Fruit fly (Drosophila melanogaster): ENCODE measurements around the gene BoYb.
A peak's percentile ranks its signal among the peaks of the same experiment; 100 is the strongest.

BoYb gene

DNA sequence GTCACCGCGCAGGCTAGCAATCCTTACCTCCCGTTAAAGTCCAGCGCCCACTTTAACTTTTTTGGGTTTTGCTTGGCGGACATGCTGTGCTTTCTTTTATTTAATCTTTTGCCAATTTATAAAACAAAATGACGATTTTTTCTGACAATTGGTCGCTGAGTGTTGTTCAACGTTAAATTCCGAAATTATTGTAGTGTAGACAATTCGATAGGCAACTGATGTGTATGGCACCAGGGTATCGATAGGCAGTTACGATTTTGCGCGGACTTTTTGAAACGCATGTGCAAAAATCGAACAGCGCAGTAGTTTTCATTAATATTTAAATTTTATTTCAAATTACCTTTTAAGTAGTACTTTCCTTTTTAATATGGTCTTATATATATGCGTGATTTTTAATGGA lies 33.6 kb upstream of the BoYb start, which contains the start of gene EMC4 (continued):
- TF ChIP-seq CG10366 (GFP tag; IDR thresholded peaks at IDR 0.05) (peak; percentile 31; the same call in 1 of the 2 replicates), hkb (optimal IDR thresholded peaks at IDR 0.05) (peak; percentile 39), hkb (GFP tag; IDR thresholded peaks at IDR 0.05) (no peak), CG33213 (GFP tag; optimal IDR thresholded peaks at IDR 0.05) (peak; percentile 63), Mrtf (GFP tag; IDR thresholded peaks at IDR 0.05) (no peak), salm (tag; optimal IDR thresholded peaks at IDR 0.05) (no peak), ash1 (GFP tag; optimal IDR thresholded peaks at IDR 0.05) (no peak), CG8765 (GFP tag; IDR thresholded peaks at IDR 0.05) (no peak), MESR4 (GFP tag; optimal IDR thresholded peaks at IDR 0.05) (peak; percentile 85), CG9932 (GFP tag; IDR thresholded peaks at IDR 0.05) (peak; percentile 73), CG12391 (tag; optimal IDR thresholded peaks at IDR 0.05) (peak; percentile 54), Hmx (GFP tag; optimal IDR thresholded peaks at IDR 0.05) (no peak), Atf-2 (GFP tag; optimal IDR thresholded peaks at IDR 0.05) (no peak), C15 (GFP tag; IDR thresholded peaks at IDR 0.05) (no peak), Sry-δ (GFP tag; optimal IDR thresholded peaks at IDR 0.05) (peak; percentile 76), CG15073 (GFP tag; optimal IDR thresholded peaks at IDR 0.05) (no peak), Spps (tag; optimal IDR thresholded peaks at IDR 0.05) (no peak), D (optimal IDR thresholded peaks at IDR 0.05) (no peak), D (GFP tag; optimal IDR thresholded peaks at IDR 0.05) (no peak), CG7745 (tag; optimal IDR thresholded peaks at IDR 0.05) (no peak), CG8478 (optimal IDR thresholded peaks at IDR 0.05) (no peak), ems (GFP tag; optimal IDR thresholded peaks at IDR 0.05) (peak; percentile 44), NfI (GFP tag; optimal IDR thresholded peaks at IDR 0.05) (peak; percentile 52), disco-r (GFP tag; optimal IDR thresholded peaks at IDR 0.05) (no peak), Oli (tag; optimal IDR thresholded peaks at IDR 0.05) (no peak), CG2199 (GFP tag; IDR thresholded peaks at IDR 0.05) (peak; percentile 70; the same call in 1 of the 3 replicates), crp (GFP tag; optimal IDR thresholded peaks at IDR 0.05) (peak in 1 of 2 experiments; percentile 16), dpn (GFP tag; optimal IDR thresholded peaks at IDR 0.05) (peak; percentile 53 to 62), tin (GFP tag; optimal IDR thresholded peaks at IDR 0.05) (peak; percentile 51), CG30020 (tag; optimal IDR thresholded peaks at IDR 0.05) (peak; percentile 32), Dek (tag; optimal IDR thresholded peaks at IDR 0.05) (peak; percentile 14), sna (GFP tag; IDR thresholded peaks at IDR 0.05; ENCODE audit: partially characterized antibody) (peak; percentile 66), CG15514 (GFP tag; optimal IDR thresholded peaks at IDR 0.05) (peak; percentile 70), CG43689 (GFP tag; IDR thresholded peaks at IDR 0.05) (no peak), CG18619 (GFP tag; optimal IDR thresholded peaks at IDR 0.05) (peak; percentile 7), dm (GFP tag; optimal IDR thresholded peaks at IDR 0.05) (peak; percentile 3), peb (GFP tag; IDR thresholded peaks at IDR 0.05) (0 out of 2 replicates have a peak, but pooled peaks have one; percentile 41), CG31224 (GFP tag; IDR thresholded peaks at IDR 0.05) (no peak), shn (GFP tag; optimal IDR thresholded peaks at IDR 0.05) (peak; percentile 24), emc (GFP tag; optimal IDR thresholded peaks at IDR 0.05) (peak; percentile 23), CG18476 (GFP tag; optimal IDR thresholded peaks at IDR 0.05) (peak; percentile 28), HLHmδ (GFP tag; optimal IDR thresholded peaks at IDR 0.05) (no peak), CG17568 (GFP tag; optimal IDR thresholded peaks at IDR 0.05) (peak; percentile 8), Hsf (GFP tag; optimal IDR thresholded peaks at IDR 0.05) (peak; percentile 61), CG34376 (GFP tag; optimal IDR thresholded peaks at IDR 0.05) (peak; percentile 53), CG32772 (GFP tag; IDR thresholded peaks at IDR 0.05) (no peak), Ptx1 (GFP tag; IDR thresholded peaks at IDR 0.05) (no peak), CG5180 (GFP tag; optimal IDR thresholded peaks at IDR 0.05) (no peak), Mes4 (GFP tag; optimal IDR thresholded peaks at IDR 0.05) (no peak), CG12659 (GFP tag; optimal IDR thresholded peaks at IDR 0.05) (peak; percentile 60), CHES-1-like (GFP tag; optimal IDR thresholded peaks at IDR 0.05) (peak; percentile 27), dimm (GFP tag; IDR thresholded peaks at IDR 0.05) (no peak)

Data from whole organism, embryonic.